Worm (Caenorhabditis elegans) whole organism, young adult: ENCODE measurements around the gene F07H5.10.

Experiments used
- B0035.1 ChIP-seq: sonication (generic microtip); optimal IDR thresholded peaks from 2 replicates; lab custom pipeline; 2016; ENCODE audit warnings: missing genetic modification characterization, mild to moderate bottlenecking, missing compliant biosample characterization, missing genotype, missing genetic modification reagents
- C17E4.6 ChIP-seq: fragments of 200-800 bp; sonication (Bioruptor generic); IDR thresholded peaks from 2 replicates; pipeline ENCODE4 v1.3.6; 2022; ENCODE audit warnings: missing genetic modification reagents, missing genetic modification characterization, missing compliant biosample characterization
- F10E7.11 ChIP-seq: sonication (generic microtip); optimal IDR thresholded peaks from 2 replicates; lab custom pipeline; 2017; ENCODE audit warnings: mild to moderate bottlenecking, missing genetic modification characterization, moderate library complexity, missing compliant biosample characterization
- F23B12.7 ChIP-seq: sonication (generic microtip); optimal IDR thresholded peaks from 2 replicates; lab custom pipeline; 2017; ENCODE audit warnings: missing genetic modification characterization, mild to moderate bottlenecking, missing compliant biosample characterization, antibody characterized with exemption, moderate library complexity; ENCODE audit not compliant: insufficient read depth
- F55B11.4 ChIP-seq: sonication (generic microtip); optimal IDR thresholded peaks from 2 replicates; lab custom pipeline; 2016; ENCODE audit warnings: missing compliant biosample characterization, missing genetic modification characterization, borderline replicate concordance; ENCODE audit not compliant: insufficient read depth
- F57A8.1 ChIP-seq: fragments of 200-800 bp; sonication (Bioruptor generic); optimal IDR thresholded peaks from 2 replicates; lab custom pipeline; 2018; ENCODE audit warnings: mild to moderate bottlenecking, missing genetic modification characterization, moderate library complexity, missing compliant biosample characterization
- F57C9.4 ChIP-seq: sonication (generic microtip); optimal IDR thresholded peaks from 2 replicates; lab custom pipeline; 2017; ENCODE audit warnings: mild to moderate bottlenecking, missing genetic modification characterization, missing compliant biosample characterization
- T07F8.4 ChIP-seq: sonication (generic microtip); optimal IDR thresholded peaks from 2 replicates; lab custom pipeline; 2016; ENCODE audit warnings: mild to moderate bottlenecking, missing genetic modification characterization, moderate library complexity, missing compliant biosample characterization
- Y53F4B.3 ChIP-seq: fragments of 200-800 bp; sonication (Bioruptor generic); IDR thresholded peaks from 2 replicates; pipeline ENCODE4 v1.3.6; 2022; ENCODE audit warnings: missing genetic modification reagents, missing genetic modification characterization, missing compliant biosample characterization
- ama-1 ChIP-seq, 3 experiments: fragments of 150-350 bp in 1 of 3; sonication (generic microtip) in 2 of 3; optimal IDR thresholded peaks; 2 replicates each; lab custom pipeline; 2014 to 2018; ENCODE audit warnings: missing biosample characterization in 2 of 3, missing genetic modification characterization in 2 of 3, missing genetic modification reagents in 2 of 3
- aptf-3 ChIP-seq: fragments of 200-800 bp; sonication (Bioruptor generic); IDR thresholded peaks from 2 replicates; pipeline ENCODE4 v1.3.6; 2022; ENCODE audit warnings: missing genetic modification characterization, missing compliant biosample characterization
- athp-1 ChIP-seq: sonication (generic microtip); optimal IDR thresholded peaks from 2 replicates; lab custom pipeline; 2017; ENCODE audit warnings: mild to moderate bottlenecking, missing genetic modification characterization, missing compliant biosample characterization
- attf-3 ChIP-seq: fragments of 200-800 bp; sonication (Bioruptor generic); conservative IDR thresholded peaks from 2 replicates; pipeline ENCODE4 v1.3.6; 2022; ENCODE audit warnings: missing genetic modification reagents, missing genetic modification characterization, missing compliant biosample characterization
- bed-2 ChIP-seq: fragments of 200-800 bp; sonication (Bioruptor generic); IDR thresholded peaks from 2 replicates; pipeline ENCODE4 v1.3.6; 2022; ENCODE audit warnings: missing genetic modification reagents, missing genetic modification characterization, missing compliant biosample characterization
- ccch-3 ChIP-seq: fragments of 200-800 bp; sonication (Bioruptor generic); optimal IDR thresholded peaks from 2 replicates; lab custom pipeline; 2018; ENCODE audit warnings: mild to moderate bottlenecking, missing genetic modification characterization, missing compliant biosample characterization
- ceh-100 ChIP-seq: fragments of 200-800 bp; sonication (Bioruptor generic); IDR thresholded peaks from 2 replicates; pipeline ENCODE4 v1.3.6; 2022; ENCODE audit warnings: missing genetic modification reagents, missing genetic modification characterization, missing compliant biosample characterization
- ceh-27 ChIP-seq: fragments of 200-800 bp; sonication (Bioruptor generic); optimal IDR thresholded peaks from 2 replicates; lab custom pipeline; 2018; ENCODE audit warnings: mild to moderate bottlenecking, missing genetic modification characterization, moderate library complexity, missing compliant biosample characterization
- ceh-40 ChIP-seq: fragments of 200-800 bp; sonication (Bioruptor generic); IDR thresholded peaks from 2 replicates; pipeline ENCODE4 v1.3.6; 2022; ENCODE audit warnings: missing genetic modification characterization, missing compliant biosample characterization
- ceh-58 ChIP-seq: fragments of 200-800 bp; sonication (Bioruptor generic); IDR thresholded peaks from 2 replicates; pipeline ENCODE4 v1.3.6; 2022; ENCODE audit warnings: missing genetic modification characterization, missing compliant biosample characterization
- dpl-1 ChIP-seq: fragments of 150-350 bp; optimal IDR thresholded peaks from 2 replicates; lab custom pipeline; 2014; ENCODE audit warnings: missing biosample characterization, missing genetic modification reagents, missing genetic modification characterization
- egl-18 ChIP-seq: fragments of 200-800 bp; sonication (Bioruptor generic); IDR thresholded peaks from 2 replicates; pipeline ENCODE4 v1.3.6; 2022; ENCODE audit warnings: missing genetic modification reagents, missing genetic modification characterization, missing compliant biosample characterization
- ekl-4 ChIP-seq: fragments of 200-800 bp; sonication (Bioruptor generic); IDR thresholded peaks from 2 replicates; pipeline ENCODE4 v1.3.6; 2022; ENCODE audit warnings: missing genetic modification reagents, missing genetic modification characterization, missing compliant biosample characterization
- ets-4 ChIP-seq: fragments of 200-800 bp; sonication (Bioruptor generic); optimal IDR thresholded peaks from 2 replicates; lab custom pipeline; 2018; ENCODE audit warnings: mild to moderate bottlenecking, missing genetic modification characterization, missing compliant biosample characterization
- gei-17 ChIP-seq: fragments of 200-800 bp; sonication (Bioruptor generic); optimal IDR thresholded peaks from 2 replicates; lab custom pipeline; 2018; ENCODE audit warnings: mild to moderate bottlenecking, missing genetic modification characterization, missing compliant biosample characterization
- hrde-1 ChIP-seq: sonication (generic microtip); optimal IDR thresholded peaks from 2 replicates; lab custom pipeline; 2016; ENCODE audit warnings: missing genetic modification characterization, mild to moderate bottlenecking, missing compliant biosample characterization, moderate library complexity, missing genotype, missing genetic modification reagents, borderline replicate concordance
- let-526 ChIP-seq: fragments of 200-800 bp; sonication (Bioruptor generic); IDR thresholded peaks from 2 replicates; pipeline ENCODE4 v1.3.6; 2022; ENCODE audit warnings: missing genetic modification reagents, missing genetic modification characterization, missing compliant biosample characterization
- let-607 ChIP-seq, 2 experiments: fragments of 200-800 bp in 1 of 2; sonication (Bioruptor generic) in 1 of 2; sonication (generic microtip) in 1 of 2; optimal IDR thresholded peaks; 2 replicates each; lab custom pipeline; 2016 to 2018; ENCODE audit warnings: mild to moderate bottlenecking in 2 of 2, missing compliant biosample characterization in 2 of 2, missing genetic modification characterization in 2 of 2, moderate library complexity in 2 of 2, missing genotype in 1 of 2
- lin-35 ChIP-seq, 3 experiments: fragments of 150-350 bp in 2 of 3; sonication (generic microtip) in 1 of 3; optimal IDR thresholded peaks; 2 replicates each; lab custom pipeline; 2014 to 2018; ENCODE audit warnings: missing biosample characterization in 3 of 3, missing genetic modification characterization in 3 of 3, missing genetic modification reagents in 3 of 3
- lsl-1 ChIP-seq: fragments of 200-800 bp; sonication (Bioruptor generic); optimal IDR thresholded peaks from 2 replicates; lab custom pipeline; 2018; ENCODE audit warnings: mild to moderate bottlenecking, missing genetic modification characterization, moderate library complexity, missing compliant biosample characterization
- madf-10 ChIP-seq: sonication (generic microtip); optimal IDR thresholded peaks from 2 replicates; lab custom pipeline; 2016; ENCODE audit warnings: mild to moderate bottlenecking, missing genetic modification characterization, missing compliant biosample characterization
- nfya-1 ChIP-seq: sonication (generic microtip); optimal IDR thresholded peaks from 2 replicates; lab custom pipeline; 2017; ENCODE audit warnings: antibody characterized with exemption, missing compliant biosample characterization, missing genetic modification characterization, borderline replicate concordance; ENCODE audit not compliant: insufficient read depth
- nhr-120 ChIP-seq: fragments of 200-800 bp; sonication (Bioruptor generic); IDR thresholded peaks from 2 replicates; pipeline ENCODE4 v1.3.6; 2022; ENCODE audit warnings: missing genetic modification characterization, missing compliant biosample characterization
- nhr-27 ChIP-seq: fragments of 200-800 bp; sonication (Bioruptor generic); optimal IDR thresholded peaks from 2 replicates; lab custom pipeline; 2018; ENCODE audit warnings: mild to moderate bottlenecking, missing genetic modification characterization, moderate library complexity, missing compliant biosample characterization
- nhr-90 ChIP-seq: sonication (generic microtip); optimal IDR thresholded peaks from 2 replicates; lab custom pipeline; 2016; ENCODE audit warnings: missing genotype, mild to moderate bottlenecking, missing genetic modification characterization, missing compliant biosample characterization
- pbrm-1 ChIP-seq: fragments of 200-800 bp; sonication (Bioruptor generic); IDR thresholded peaks from 2 replicates; pipeline ENCODE4 v1.3.6; 2022; ENCODE audit warnings: missing genetic modification reagents, missing genetic modification characterization, missing compliant biosample characterization
- pha-4 ChIP-seq: fragments of 150-350 bp; sonication (generic microtip); optimal IDR thresholded peaks from 2 replicates; lab custom pipeline; 2014; ENCODE audit warnings: missing biosample characterization, missing genetic modification reagents, missing genetic modification characterization
- rcor-1 ChIP-seq: fragments of 200-800 bp; sonication (Bioruptor generic); IDR thresholded peaks from 2 replicates; pipeline ENCODE4 v1.3.6; 2022; ENCODE audit warnings: missing genetic modification reagents, missing genetic modification characterization, missing compliant biosample characterization
- rec-8 ChIP-seq, 2 experiments: sonication (generic microtip); optimal IDR thresholded peaks; 2 replicates each; lab custom pipeline; 2016; ENCODE audit warnings: mild to moderate bottlenecking in 2 of 2, missing genetic modification characterization in 2 of 2, missing genetic modification reagents in 2 of 2, missing genotype in 2 of 2, missing biosample characterization in 1 of 2, missing compliant biosample characterization in 1 of 2, moderate library complexity in 1 of 2
- rpc-1 ChIP-seq, 2 experiments: fragments of 150-350 bp in 1 of 2; sonication (generic microtip) in 1 of 2; optimal IDR thresholded peaks; 2 replicates each; lab custom pipeline; 2014 to 2018; ENCODE audit warnings: missing biosample characterization in 1 of 2, missing genetic modification characterization in 1 of 2, missing genetic modification reagents in 1 of 2, missing genotype in 1 of 2
- sdz-38 ChIP-seq: sonication (generic microtip); optimal IDR thresholded peaks from 2 replicates; lab custom pipeline; 2016; ENCODE audit warnings: missing genotype, missing genetic modification characterization, missing compliant biosample characterization
- sea-2 ChIP-seq: fragments of 200-800 bp; sonication (Bioruptor generic); IDR thresholded peaks from 2 replicates; pipeline ENCODE4 v1.3.6; 2022; ENCODE audit warnings: missing genetic modification characterization, missing compliant biosample characterization
- snpc-3.4 ChIP-seq: sonication (generic microtip); optimal IDR thresholded peaks from 2 replicates; lab custom pipeline; 2017; ENCODE audit warnings: missing genetic modification characterization, mild to moderate bottlenecking, missing compliant biosample characterization, antibody characterized with exemption, moderate library complexity, missing genotype, missing genetic modification reagents
- tbx-9 ChIP-seq: sonication (generic microtip); optimal IDR thresholded peaks from 2 replicates; lab custom pipeline; 2016; ENCODE audit warnings: borderline replicate concordance, missing genetic modification characterization, inconsistent platforms, missing compliant biosample characterization
- tlf-1 ChIP-seq: fragments of 200-800 bp; sonication (Bioruptor generic); optimal IDR thresholded peaks from 2 replicates; lab custom pipeline; 2018; ENCODE audit warnings: mild to moderate bottlenecking, missing genetic modification characterization, missing compliant biosample characterization
- unc-62 ChIP-seq: fragments of 150-350 bp; optimal IDR thresholded peaks from 2 replicates; lab custom pipeline; 2014; ENCODE audit warnings: missing biosample characterization, missing genetic modification reagents, missing genetic modification characterization
- zfh-2 ChIP-seq: fragments of 200-800 bp; sonication (Bioruptor generic); conservative IDR thresholded peaks from 2 replicates; pipeline ENCODE4 v1.3.6; 2022; ENCODE audit warnings: missing genetic modification reagents, missing genetic modification characterization, missing compliant biosample characterization
- ztf-25 ChIP-seq: fragments of 200-800 bp; sonication (Bioruptor generic); IDR thresholded peaks from 2 replicates; pipeline ENCODE4 v1.3.6; 2022; ENCODE audit warnings: missing genetic modification reagents, missing genetic modification characterization, missing compliant biosample characterization

F07H5.10 gene

DNA sequence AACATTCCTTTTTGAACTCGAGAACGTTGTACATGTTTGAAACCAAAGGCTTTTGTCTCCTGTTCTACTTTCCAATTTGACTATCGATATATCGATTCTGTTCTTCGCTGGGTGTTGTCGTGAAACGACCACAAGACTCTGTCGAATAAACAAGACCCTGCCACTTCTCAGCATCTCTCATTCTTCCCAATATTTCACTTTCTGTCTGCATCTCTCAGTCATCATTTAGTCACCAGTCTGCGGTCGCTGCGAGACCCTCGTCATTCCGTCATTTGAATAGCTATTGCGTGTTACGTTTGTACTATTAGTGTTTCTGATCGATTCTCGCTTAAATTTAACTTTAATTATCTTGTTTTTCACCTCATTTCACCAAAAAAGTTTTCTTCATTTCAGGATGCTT, 21.0 kb downstream of the F07H5.10 start:
- peak; percentile 14 for TF ChIP-seq nhr-90 (tag; lab: Kevin White, UChicago)
- no peak for TF ChIP-seq F57A8.1 (GFP tag; lab: Kevin White, UChicago)
- peak in 1 of 3 experiments; percentile 72 for TF ChIP-seq lin-35 (GFP tag; optimal IDR thresholded peaks at IDR 0.05; lab: Kevin White, UChicago)
- peak; percentile 53 for TF ChIP-seq tlf-1 (GFP tag; lab: Kevin White, UChicago)
- peak; percentile 55; the same call in 1 of the 2 replicates for TF ChIP-seq rcor-1 (GFP tag; lab: Robert Waterston, UW)
- peak; percentile 81 for TF ChIP-seq pbrm-1
- no peak for TF ChIP-seq rec-8 (tag; optimal IDR thresholded peaks at IDR 0.05; lab: Kevin White, UChicago)
- TF ChIP-seq nfya-1 (tag; lab: Kevin White, UChicago), result no peak
- no peak for TF ChIP-seq bed-2 (GFP tag; lab: Robert Waterston, UW)
- TF ChIP-seq tbx-9 (tag; lab: Kevin White, UChicago), result no peak
- no peak for TF ChIP-seq nhr-27 (tag; lab: Kevin White, UChicago)
- TF ChIP-seq dpl-1 (GFP tag; lab: Kevin White, UChicago), result no peak
- TF ChIP-seq let-607 (tag; optimal IDR thresholded peaks at IDR 0.05; lab: Kevin White, UChicago), result peak; percentile 81
- TF ChIP-seq madf-10 (tag; lab: Kevin White, UChicago), result peak; percentile 81
- no peak for TF ChIP-seq hrde-1 (tag; lab: Kevin White, UChicago)
- TF ChIP-seq gei-17 (GFP tag; lab: Kevin White, UChicago), result peak; percentile 53
- no peak for TF ChIP-seq aptf-3 (GFP tag; lab: Robert Waterston, UW)
- no peak for TF ChIP-seq egl-18 (GFP tag; lab: Robert Waterston, UW)
- TF ChIP-seq T07F8.4 (tag; lab: Kevin White, UChicago), result no peak
- TF ChIP-seq ceh-58 (GFP tag; lab: Robert Waterston, UW), result no peak
- no peak for TF ChIP-seq ceh-100 (GFP tag; lab: Robert Waterston, UW)
- no peak for TF ChIP-seq ccch-3 (GFP tag; lab: Kevin White, UChicago)
- peak; percentile 30 for TF ChIP-seq snpc-3.4 (tag; lab: Kevin White, UChicago)
- TF ChIP-seq ceh-27 (GFP tag; lab: Kevin White, UChicago), result peak; percentile 94
- no peak for TF ChIP-seq F57C9.4 (tag; lab: Kevin White, UChicago)
- no peak for TF ChIP-seq lsl-1 (GFP tag; lab: Kevin White, UChicago)
- TF ChIP-seq F10E7.11 (tag; lab: Kevin White, UChicago), result no peak
- no peak for TF ChIP-seq ztf-25 (GFP tag; lab: Robert Waterston, UW)
- TF ChIP-seq sea-2 (GFP tag; lab: Robert Waterston, UW), result no peak
- TF ChIP-seq B0035.1, result no peak
- TF ChIP-seq ekl-4 (GFP tag; lab: Robert Waterston, UW), result peak; percentile 99
- TF ChIP-seq unc-62 (GFP tag; lab: Kevin White, UChicago), result no peak
- TF ChIP-seq F23B12.7 (tag; lab: Kevin White, UChicago), result no peak
- TF ChIP-seq Y53F4B.3 (GFP tag; lab: Robert Waterston, UW), result no peak
- no peak for TF ChIP-seq attf-3 (GFP tag; lab: Robert Waterston, UW)
- peak; percentile 76; the same call in 1 of the 2 replicates for TF ChIP-seq let-526
- TF ChIP-seq ama-1 (optimal IDR thresholded peaks at IDR 0.05; lab: Kevin White, UChicago), result peak; percentile 29
- TF ChIP-seq ama-1 (GFP tag; optimal IDR thresholded peaks at IDR 0.05; lab: Kevin White, UChicago), result no peak
- TF ChIP-seq athp-1 (tag; lab: Kevin White, UChicago), result peak; percentile 54
- no peak for TF ChIP-seq sdz-38 (tag; lab: Kevin White, UChicago)
- no peak for TF ChIP-seq rpc-1 (optimal IDR thresholded peaks at IDR 0.05; lab: Kevin White, UChicago)
- no peak for TF ChIP-seq rpc-1 (tag; optimal IDR thresholded peaks at IDR 0.05; lab: Kevin White, UChicago)
- peak; percentile 98 for TF ChIP-seq pha-4 (tag; lab: Kevin White, UChicago)
- TF ChIP-seq nhr-120 (GFP tag; lab: Robert Waterston, UW), result no peak
- TF ChIP-seq ets-4, result peak; percentile 23
- TF ChIP-seq F55B11.4 (tag; lab: Kevin White, UChicago), result no peak
- TF ChIP-seq zfh-2 (GFP tag; lab: Robert Waterston, UW), result 0 out of 2 replicates have a peak, but pooled peaks have one; percentile 6
- no peak for TF ChIP-seq ceh-40 (GFP tag; lab: Robert Waterston, UW)
- peak; percentile 86 for TF ChIP-seq C17E4.6 (GFP tag; lab: Robert Waterston, UW)
